Fruit fly (Drosophila melanogaster): ENCODE data around the gene ppk13.
A peak's percentile ranks its signal among the peaks of the same experiment; 100 is the strongest.

Gene ppk13

DNA sequence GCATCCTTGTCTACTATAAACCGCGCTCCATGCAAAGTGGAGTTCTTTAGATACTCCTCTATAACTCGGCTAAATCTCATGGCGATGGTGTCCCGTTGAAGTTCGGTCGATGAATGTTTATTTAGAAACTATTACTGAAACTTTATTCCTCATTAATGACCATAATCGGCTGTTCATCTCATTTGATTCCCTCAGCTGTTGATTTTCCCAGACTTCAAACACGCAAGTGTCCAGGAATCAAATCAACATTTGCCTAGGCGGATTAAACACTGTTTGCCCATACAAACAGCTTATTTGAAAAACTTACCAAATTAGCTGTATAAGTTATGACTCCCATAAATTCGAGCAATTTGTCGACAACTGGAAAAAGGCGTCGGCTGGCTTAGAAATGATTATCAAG, at the start of gene ppk13:
Gene ppk13, minus strand, starts transcription at position 101 of the 400 bp plus-strand sequence.
- TF ChIP-seq h (optimal IDR thresholded peaks at IDR 0.05): no peak
- TF ChIP-seq insv (optimal IDR thresholded peaks at IDR 0.05): no peak
- no peak for TF ChIP-seq ttk (optimal IDR thresholded peaks at IDR 0.05)
- no peak for TF ChIP-seq Sin3A (optimal IDR thresholded peaks at IDR 0.05)

DNA sequence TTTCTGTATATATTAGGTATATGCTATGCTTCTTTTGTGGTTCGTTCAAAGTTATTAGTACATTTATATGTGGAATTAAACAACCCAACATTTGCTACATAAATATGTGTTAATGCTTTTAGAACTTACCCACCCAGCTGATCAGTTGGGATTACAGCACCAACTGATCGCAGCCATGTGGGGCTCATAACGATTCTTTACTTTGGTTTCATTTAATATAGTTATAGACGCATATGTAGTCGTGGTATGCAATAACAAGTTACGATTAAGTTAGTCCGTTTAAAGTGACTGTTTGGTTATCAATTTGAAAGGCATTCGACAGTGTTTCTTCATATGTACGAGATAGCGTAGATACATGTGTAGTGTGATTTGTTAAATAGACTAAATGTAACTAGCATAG, 47.2 kb upstream of the ppk13 start:
- TF ChIP-seq Sin3A (optimal IDR thresholded peaks at IDR 0.05) (no peak), insv (optimal IDR thresholded peaks at IDR 0.05) (no peak), psq (optimal IDR thresholded peaks at IDR 0.05) (no peak), h (optimal IDR thresholded peaks at IDR 0.05) (no peak), Myc (optimal IDR thresholded peaks at IDR 0.05) (no peak), ttk (optimal IDR thresholded peaks at IDR 0.05) (no peak)

DNA sequence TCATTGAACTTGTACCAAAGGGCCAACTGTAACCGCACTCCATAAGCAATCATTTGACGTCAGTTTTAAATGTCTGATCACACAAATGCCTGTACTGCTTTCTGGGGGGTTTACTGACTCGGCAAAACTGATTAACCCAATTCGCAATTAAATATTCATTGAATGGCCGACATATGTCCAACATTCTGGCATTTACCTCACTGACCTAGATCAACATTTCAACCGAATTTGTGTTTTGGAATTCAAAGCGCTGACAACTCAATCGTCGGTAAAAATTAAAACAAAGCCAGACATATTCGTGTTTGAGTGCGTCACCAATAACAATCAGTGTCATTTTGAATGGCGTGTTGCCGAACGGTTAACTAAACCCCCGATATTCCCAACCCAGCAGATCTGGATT, 27.1 kb upstream of the ppk13 start:
- TF ChIP-seq Myc (optimal IDR thresholded peaks at IDR 0.05): no peak
- no peak for TF ChIP-seq ttk (optimal IDR thresholded peaks at IDR 0.05)
- TF ChIP-seq Sin3A (optimal IDR thresholded peaks at IDR 0.05): no peak
- no peak for TF ChIP-seq h (optimal IDR thresholded peaks at IDR 0.05)
- TF ChIP-seq insv (optimal IDR thresholded peaks at IDR 0.05): no peak
- TF ChIP-seq psq (optimal IDR thresholded peaks at IDR 0.05): no peak

- TF ChIP-seq h (optimal IDR thresholded peaks at IDR 0.05) (no peak), Myc (optimal IDR thresholded peaks at IDR 0.05) (no peak), psq (optimal IDR thresholded peaks at IDR 0.05) (no peak), ttk (optimal IDR thresholded peaks at IDR 0.05) (no peak), Sin3A (optimal IDR thresholded peaks at IDR 0.05) (no peak), insv (optimal IDR thresholded peaks at IDR 0.05) (no peak)
Observed at dm6 chr2L:21113546-21113945, 25.0 kb upstream of the ppk13 start.

DNA sequence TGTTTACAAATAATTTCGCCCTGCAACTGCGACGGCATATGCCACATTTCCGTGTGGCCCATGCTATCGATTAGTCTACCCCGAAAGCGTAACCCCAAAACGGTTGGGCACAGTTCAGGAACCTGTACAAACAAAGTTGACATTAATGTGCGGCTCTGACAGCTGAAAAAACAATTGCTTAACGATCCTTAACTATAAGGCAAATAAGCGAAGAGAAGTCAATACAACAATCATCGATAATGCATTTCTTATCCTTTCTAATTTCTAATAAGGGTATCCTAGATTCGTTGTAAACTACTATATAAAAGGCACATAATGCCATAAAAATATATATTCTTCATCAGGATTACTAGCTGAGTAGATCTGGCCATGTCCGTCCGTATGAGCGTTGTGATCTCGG, 23.3 kb upstream of the ppk13 start:
- TF ChIP-seq Sin3A (optimal IDR thresholded peaks at IDR 0.05) (no peak), h (optimal IDR thresholded peaks at IDR 0.05) (no peak), ttk (optimal IDR thresholded peaks at IDR 0.05) (no peak), Myc (optimal IDR thresholded peaks at IDR 0.05) (no peak), psq (optimal IDR thresholded peaks at IDR 0.05) (no peak), insv (optimal IDR thresholded peaks at IDR 0.05) (no peak)

- no peak for TF ChIP-seq psq (optimal IDR thresholded peaks at IDR 0.05)
Observed at dm6 chr2L:21109680-21110079, 21.1 kb upstream of the ppk13 start.

- TF ChIP-seq psq (optimal IDR thresholded peaks at IDR 0.05): no peak
- TF ChIP-seq Sin3A (optimal IDR thresholded peaks at IDR 0.05): no peak
- no peak for TF ChIP-seq insv (optimal IDR thresholded peaks at IDR 0.05)
- TF ChIP-seq Myc (optimal IDR thresholded peaks at IDR 0.05): no peak
- no peak for TF ChIP-seq h (optimal IDR thresholded peaks at IDR 0.05)
- no peak for TF ChIP-seq ttk (optimal IDR thresholded peaks at IDR 0.05)
Observed at dm6 chr2L:21108759-21109282, 20.3 kb upstream of the ppk13 start.

DNA sequence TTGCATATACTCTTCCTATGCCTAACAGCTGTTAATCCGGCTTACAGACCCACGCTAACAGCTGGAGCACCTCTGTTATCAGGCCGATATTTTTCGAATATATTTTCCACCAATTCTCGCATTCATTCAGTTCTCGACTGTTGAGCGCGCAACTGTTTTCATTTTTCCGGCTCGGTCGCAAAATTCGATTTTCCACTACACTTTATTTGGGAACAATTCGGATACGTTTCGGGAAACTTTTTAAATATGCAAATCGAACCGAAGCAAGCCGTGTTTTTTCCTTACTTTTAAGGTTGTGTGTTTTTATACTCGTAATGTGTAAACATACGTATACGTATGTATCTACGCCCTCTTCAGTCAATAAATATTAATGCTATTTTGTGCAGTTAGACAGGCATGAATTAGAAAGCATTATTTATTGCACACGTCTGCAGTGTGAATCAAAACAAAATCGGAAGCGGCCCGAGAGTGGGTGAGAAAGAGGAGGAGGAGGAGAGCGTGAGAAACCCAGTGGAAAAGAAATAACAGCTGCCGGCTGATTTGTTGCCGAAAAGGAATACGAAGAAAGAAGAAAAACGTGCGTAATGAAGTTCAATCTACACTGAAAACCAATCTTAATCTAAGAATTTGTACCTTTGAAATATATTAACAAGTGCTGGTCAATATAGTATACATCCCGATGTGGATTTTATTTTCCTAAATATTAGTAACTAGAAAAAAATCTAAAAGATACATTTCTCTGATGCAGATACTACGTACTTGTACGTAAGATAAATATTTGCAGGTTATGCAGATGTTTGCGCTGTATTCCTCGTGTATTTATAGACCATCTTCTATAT, 19.3 kb upstream of the ppk13 start:
- peak; percentile 80 for TF ChIP-seq psq (optimal IDR thresholded peaks at IDR 0.05)
- no peak for TF ChIP-seq Myc (optimal IDR thresholded peaks at IDR 0.05)

DNA sequence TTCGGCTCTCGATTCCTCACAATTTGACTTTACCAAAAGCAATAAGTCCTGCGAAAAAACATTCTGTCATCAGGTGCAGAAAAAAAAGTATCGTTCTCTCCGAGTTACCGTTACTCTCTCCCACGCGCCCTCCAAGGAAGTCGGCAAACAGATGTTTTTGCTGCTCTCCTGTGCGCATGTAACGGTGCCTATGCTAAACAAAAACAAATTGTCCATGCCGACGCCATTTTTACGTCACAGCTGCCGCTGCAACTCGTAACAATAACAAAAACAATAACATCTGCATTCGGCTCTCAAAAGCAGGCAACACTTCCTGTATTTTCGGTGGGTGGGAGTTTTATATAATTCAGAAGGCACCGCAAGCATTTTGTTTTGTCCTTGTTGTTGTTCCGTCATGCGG, 16.6 kb upstream of the ppk13 start:
- no peak for TF ChIP-seq Sin3A (optimal IDR thresholded peaks at IDR 0.05)
- TF ChIP-seq ttk (optimal IDR thresholded peaks at IDR 0.05): no peak
- TF ChIP-seq h (optimal IDR thresholded peaks at IDR 0.05): no peak
- no peak for TF ChIP-seq insv (optimal IDR thresholded peaks at IDR 0.05)
- no peak for TF ChIP-seq psq (optimal IDR thresholded peaks at IDR 0.05)
- no peak for TF ChIP-seq Myc (optimal IDR thresholded peaks at IDR 0.05)

- TF ChIP-seq insv (optimal IDR thresholded peaks at IDR 0.05) (no peak), Sin3A (optimal IDR thresholded peaks at IDR 0.05) (no peak), psq (optimal IDR thresholded peaks at IDR 0.05) (no peak), Myc (optimal IDR thresholded peaks at IDR 0.05) (no peak), h (optimal IDR thresholded peaks at IDR 0.05) (no peak), ttk (optimal IDR thresholded peaks at IDR 0.05) (no peak)
Observed at dm6 chr2L:21104326-21104725, 15.8 kb upstream of the ppk13 start, which contains the start of the genes CG46307 and Nhe2. Gene CG46307, plus strand, starts transcription at chr2L:21104568. Gene Nhe2, plus strand, starts transcription at chr2L:21104568.

dm6 chr2L:21102399-21103108, 14.0 kb upstream of the ppk13 start, which contains the start of gene CG9257:
Gene CG9257, plus strand, starts transcription at chr2L:21102743.
- TF ChIP-seq h (optimal IDR thresholded peaks at IDR 0.05) (no peak), Myc (optimal IDR thresholded peaks at IDR 0.05) (no peak), psq (optimal IDR thresholded peaks at IDR 0.05) (no peak), insv (optimal IDR thresholded peaks at IDR 0.05) (no peak), Sin3A (optimal IDR thresholded peaks at IDR 0.05) (no peak), ttk (optimal IDR thresholded peaks at IDR 0.05) (no peak)

DNA sequence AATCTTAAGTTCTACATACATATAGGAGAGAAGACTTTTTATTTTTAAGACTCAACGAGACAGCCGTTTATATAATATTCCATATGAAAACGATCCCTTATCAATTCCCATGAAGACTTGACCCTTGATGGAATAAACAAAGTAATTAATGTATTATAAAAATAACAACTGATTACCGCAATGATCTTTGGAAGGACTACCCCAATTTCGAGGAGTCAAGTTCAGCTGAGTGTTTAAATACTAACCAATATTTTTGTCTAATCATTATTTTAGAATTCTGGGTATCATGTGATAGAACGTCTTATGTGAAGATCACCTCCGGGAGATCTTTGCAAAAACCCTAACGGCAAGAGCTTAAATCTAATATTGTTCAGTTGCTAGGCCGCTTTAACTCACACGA, 9.3 kb upstream of the ppk13 start:
- TF ChIP-seq insv (optimal IDR thresholded peaks at IDR 0.05) (no peak), Sin3A (optimal IDR thresholded peaks at IDR 0.05) (no peak), h (optimal IDR thresholded peaks at IDR 0.05) (no peak), ttk (optimal IDR thresholded peaks at IDR 0.05) (no peak), Myc (optimal IDR thresholded peaks at IDR 0.05) (no peak), psq (optimal IDR thresholded peaks at IDR 0.05) (no peak)
